Worm (Caenorhabditis elegans): ENCODE results near the gene toca-1.

ce11 chrX:1477932-1478331 is 43.4 kb downstream of the toca-1 start:
- TF ChIP-seq tra-4 (tag; optimal IDR thresholded peaks at IDR 0.05) (no peak), scrt-1 (GFP tag; IDR thresholded peaks at IDR 0.05) (no peak), tbx-11 (GFP tag; IDR thresholded peaks at IDR 0.05) (no peak), flt-1 (GFP tag; IDR thresholded peaks at IDR 0.05) (no peak), aly-1 (tag; optimal IDR thresholded peaks at IDR 0.05) (no peak)

Measured in whole organism, early embryonic.